Fruit fly (Drosophila melanogaster) whole organism, prepupa: ENCODE measurements around the gene thoc7.

Experiments
- Blimp-1 ChIP-seq: fragments of 200-800 bp; sonication (Bioruptor generic); optimal IDR thresholded peaks from 3 replicates; lab custom pipeline; 2017; ENCODE audit warnings: missing biosample characterization, missing genetic modification characterization, mild to moderate bottlenecking, moderate library complexity, missing genetic modification reagents
- CG10631 ChIP-seq: fragments of 200-800 bp; sonication (Bioruptor generic); optimal IDR thresholded peaks from 2 replicates; lab custom pipeline; 2016; ENCODE audit warnings: missing biosample characterization, missing genetic modification characterization
- CG10669 ChIP-seq: fragments of 200-800 bp; sonication (Bioruptor generic); optimal IDR thresholded peaks from 3 replicates; lab custom pipeline; 2018; ENCODE audit warnings: missing biosample characterization, mild to moderate bottlenecking, missing genetic modification characterization, moderate library complexity
- CG11294 ChIP-seq: fragments of 200-800 bp; sonication (Bioruptor generic); IDR thresholded peaks from 2 replicates; pipeline ENCODE4 v1.3.6; 2022; ENCODE audit warnings: missing biosample characterization, missing genetic modification characterization
- CG11762 ChIP-seq: fragments of 200-800 bp; sonication (Bioruptor generic); optimal IDR thresholded peaks from 3 replicates; lab custom pipeline; 2016; ENCODE audit warnings: missing biosample characterization, missing genetic modification characterization; ENCODE audit not compliant: insufficient read depth
- CG11902 ChIP-seq: fragments of 200-800 bp; sonication (Bioruptor generic); optimal IDR thresholded peaks from 3 replicates; lab custom pipeline; 2016; ENCODE audit warnings: missing biosample characterization, missing genetic modification characterization
- CG15336 ChIP-seq: fragments of 200-800 bp; sonication (Bioruptor generic); IDR thresholded peaks from 2 replicates; pipeline ENCODE4 v1.3.6; 2022; ENCODE audit warnings: missing biosample characterization, missing genetic modification characterization
- CG1621 ChIP-seq: fragments of 200-800 bp; sonication (Bioruptor generic); optimal IDR thresholded peaks from 3 replicates; lab custom pipeline; 2018; ENCODE audit warnings: missing biosample characterization, mild to moderate bottlenecking, missing genetic modification characterization
- CG16779 ChIP-seq: fragments of 200-800 bp; sonication (Bioruptor generic); optimal IDR thresholded peaks from 3 replicates; lab custom pipeline; 2017; ENCODE audit warnings: missing biosample characterization, mild to moderate bottlenecking, missing genetic modification characterization
- CG3032 ChIP-seq: fragments of 200-800 bp; optimal IDR thresholded peaks from 2 replicates; lab custom pipeline; 2019; ENCODE audit warnings: missing biosample characterization, mild to moderate bottlenecking, missing genetic modification characterization, moderate library complexity
- CG31627 ChIP-seq: fragments of 200-800 bp; sonication (Bioruptor generic); optimal IDR thresholded peaks from 3 replicates; lab custom pipeline; 2016; ENCODE audit warnings: missing biosample characterization, missing genetic modification characterization
- CG32006 ChIP-seq: fragments of 200-800 bp; sonication (Bioruptor generic); optimal IDR thresholded peaks from 3 replicates; lab custom pipeline; 2017; ENCODE audit warnings: missing biosample characterization, mild to moderate bottlenecking, missing genetic modification characterization
- CG34406 ChIP-seq: fragments of 200-800 bp; sonication (Bioruptor generic); optimal IDR thresholded peaks from 3 replicates; lab custom pipeline; 2016; ENCODE audit warnings: missing biosample characterization, missing genetic modification characterization
- CG3919 ChIP-seq: fragments of 200-800 bp; sonication (Bioruptor generic); optimal IDR thresholded peaks from 3 replicates; lab custom pipeline; 2016; ENCODE audit warnings: missing biosample characterization, missing genetic modification characterization
- CG6163 ChIP-seq: fragments of 200-800 bp; sonication (Bioruptor generic); IDR thresholded peaks from 3 replicates; pipeline ENCODE4 v1.3.6; 2022; ENCODE audit warnings: missing biosample characterization, missing genetic modification characterization
- CG6276 ChIP-seq: fragments of 200-800 bp; sonication (Bioruptor generic); optimal IDR thresholded peaks from 2 replicates; lab custom pipeline; 2017; ENCODE audit warnings: missing biosample characterization, mild to moderate bottlenecking, missing genetic modification characterization
- CG6792 ChIP-seq: fragments of 200-800 bp; sonication (Bioruptor generic); optimal IDR thresholded peaks from 3 replicates; lab custom pipeline; 2016; ENCODE audit warnings: missing biosample characterization, missing genetic modification characterization
- CG6808 ChIP-seq: fragments of 200-800 bp; sonication (Bioruptor generic); optimal IDR thresholded peaks from 3 replicates; lab custom pipeline; 2017; ENCODE audit warnings: missing biosample characterization, missing genetic modification characterization, mild to moderate bottlenecking, moderate library complexity, missing genetic modification reagents
- CG6854 ChIP-seq: fragments of 200-800 bp; sonication (Bioruptor generic); optimal IDR thresholded peaks from 2 replicates; lab custom pipeline; 2017; ENCODE audit warnings: missing biosample characterization, mild to moderate bottlenecking, missing genetic modification characterization
- CG7368 ChIP-seq: fragments of 200-800 bp; sonication (Bioruptor generic); optimal IDR thresholded peaks from 3 replicates; lab custom pipeline; 2016; ENCODE audit warnings: missing biosample characterization, missing genetic modification characterization
- CG8319 ChIP-seq: fragments of 200-800 bp; sonication (Bioruptor generic); optimal IDR thresholded peaks from 3 replicates; lab custom pipeline; 2016; ENCODE audit warnings: missing biosample characterization, missing genetic modification characterization
- CG8632 ChIP-seq: fragments of 200-800 bp; sonication (Bioruptor generic); optimal IDR thresholded peaks from 3 replicates; lab custom pipeline; 2016; ENCODE audit warnings: missing biosample characterization, missing genetic modification characterization
- CG9139 ChIP-seq: fragments of 200-800 bp; sonication (Bioruptor generic); optimal IDR thresholded peaks from 3 replicates; lab custom pipeline; 2017; ENCODE audit warnings: missing biosample characterization, mild to moderate bottlenecking, missing genetic modification characterization
- Eip75B ChIP-seq: fragments of 200-800 bp; sonication (Bioruptor generic); optimal IDR thresholded peaks from 3 replicates; lab custom pipeline; 2016; ENCODE audit warnings: missing biosample characterization, missing genetic modification characterization
- Eip78C ChIP-seq: fragments of 200-800 bp; sonication (Bioruptor generic); peaks from one replicate; lab custom pipeline; 2016; ENCODE audit warnings: missing biosample characterization, missing genetic modification characterization
- Ets21C ChIP-seq: fragments of 200-800 bp; sonication (Bioruptor generic); optimal IDR thresholded peaks from 3 replicates; lab custom pipeline; 2016; ENCODE audit warnings: missing biosample characterization, missing genetic modification characterization
- Ets96B ChIP-seq: fragments of 200-800 bp; optimal IDR thresholded peaks from 2 replicates; lab custom pipeline; 2019; ENCODE audit warnings: missing biosample characterization, mild to moderate bottlenecking, missing genetic modification characterization, moderate library complexity
- Hr39 ChIP-seq: fragments of 200-800 bp; sonication (Bioruptor generic); optimal IDR thresholded peaks from 2 replicates; lab custom pipeline; 2016; ENCODE audit warnings: missing biosample characterization, missing genetic modification characterization
- Lpt ChIP-seq: fragments of 200-800 bp; sonication (Bioruptor generic); optimal IDR thresholded peaks from 3 replicates; lab custom pipeline; 2016; ENCODE audit warnings: missing biosample characterization, missing genetic modification characterization
- Met ChIP-seq: fragments of 200-800 bp; sonication (Bioruptor generic); optimal IDR thresholded peaks from 3 replicates; lab custom pipeline; 2016; ENCODE audit warnings: missing biosample characterization, missing genetic modification characterization
- OdsH ChIP-seq: fragments of 200-800 bp; sonication (Bioruptor generic); optimal IDR thresholded peaks from 3 replicates; lab custom pipeline; 2016; ENCODE audit warnings: missing biosample characterization, missing genetic modification characterization
- Smox ChIP-seq: fragments of 200-800 bp; sonication (Bioruptor generic); optimal IDR thresholded peaks from 3 replicates; lab custom pipeline; 2016; ENCODE audit warnings: missing biosample characterization, missing genetic modification characterization
- Sox102F ChIP-seq: fragments of 200-800 bp; sonication (Bioruptor generic); optimal IDR thresholded peaks from 2 replicates; lab custom pipeline; 2016; ENCODE audit warnings: missing biosample characterization, mild to moderate bottlenecking, missing genetic modification characterization
- Sox14 ChIP-seq: fragments of 200-800 bp; sonication (Bioruptor generic); optimal IDR thresholded peaks from 3 replicates; lab custom pipeline; 2016; ENCODE audit warnings: missing biosample characterization, missing genetic modification characterization
- Sox15 ChIP-seq: fragments of 200-800 bp; sonication (Bioruptor generic); optimal IDR thresholded peaks from 3 replicates; lab custom pipeline; 2016; ENCODE audit warnings: missing biosample characterization, missing genetic modification characterization
- acj6 ChIP-seq: fragments of 200-800 bp; sonication (Bioruptor generic); optimal IDR thresholded peaks from 3 replicates; lab custom pipeline; 2016; ENCODE audit warnings: missing biosample characterization, missing genetic modification characterization
- eg ChIP-seq: fragments of 200-800 bp; sonication (Bioruptor generic); IDR thresholded peaks from 3 replicates; pipeline ENCODE4 v1.3.6; 2022; ENCODE audit warnings: missing biosample characterization, missing genetic modification characterization
- esn ChIP-seq: fragments of 200-800 bp; sonication (Bioruptor generic); optimal IDR thresholded peaks from 2 replicates; lab custom pipeline; 2016; ENCODE audit warnings: missing biosample characterization, mild to moderate bottlenecking, missing genetic modification characterization, moderate library complexity
- fd59A ChIP-seq: fragments of 200-800 bp; sonication (Bioruptor generic); optimal IDR thresholded peaks from 2 replicates; lab custom pipeline; 2017; ENCODE audit warnings: missing biosample characterization, mild to moderate bottlenecking, missing genetic modification characterization, missing genetic modification reagents
- fd85E ChIP-seq: fragments of 200-800 bp; sonication (Bioruptor generic); optimal IDR thresholded peaks from 3 replicates; lab custom pipeline; 2016; ENCODE audit warnings: missing biosample characterization, missing genetic modification characterization
- fkh ChIP-seq: fragments of 200-800 bp; sonication (Bioruptor generic); optimal IDR thresholded peaks from 3 replicates; lab custom pipeline; 2017; ENCODE audit warnings: missing biosample characterization, mild to moderate bottlenecking, missing genetic modification characterization, moderate library complexity
- net ChIP-seq: fragments of 200-800 bp; sonication (Bioruptor generic); optimal IDR thresholded peaks from 3 replicates; lab custom pipeline; 2016; ENCODE audit warnings: missing biosample characterization, missing genetic modification characterization
- pdm3 ChIP-seq: fragments of 200-800 bp; sonication (Bioruptor generic); optimal IDR thresholded peaks from 3 replicates; lab custom pipeline; 2016; ENCODE audit warnings: missing biosample characterization, missing genetic modification characterization
- salr ChIP-seq, 2 experiments: fragments of 200-800 bp; sonication (Bioruptor generic); optimal IDR thresholded peaks; 3 replicates each; lab custom pipeline; 2016 to 2018; ENCODE audit warnings: missing biosample characterization in 2 of 2, missing genetic modification characterization in 2 of 2, mild to moderate bottlenecking in 1 of 2
- spab ChIP-seq: fragments of 200-800 bp; sonication (Bioruptor generic); optimal IDR thresholded peaks from 2 replicates; lab custom pipeline; 2017; ENCODE audit warnings: missing biosample characterization, mild to moderate bottlenecking, missing genetic modification characterization, missing genetic modification reagents
- ss ChIP-seq, 2 experiments: fragments of 200-800 bp; sonication (Bioruptor generic); optimal IDR thresholded peaks; 2 replicates in 1 of 2; 3 replicates in 1 of 2; lab custom pipeline; 2017 to 2018; ENCODE audit warnings: mild to moderate bottlenecking in 2 of 2, missing biosample characterization in 2 of 2, missing genetic modification characterization in 2 of 2, moderate library complexity in 1 of 2
- svp ChIP-seq: fragments of 200-800 bp; sonication (Bioruptor generic); peaks from one replicate; lab custom pipeline; 2016; ENCODE audit warnings: missing biosample characterization, missing genetic modification characterization
- topi ChIP-seq: fragments of 200-800 bp; sonication (Bioruptor generic); optimal IDR thresholded peaks from 3 replicates; lab custom pipeline; 2016; ENCODE audit warnings: missing biosample characterization, missing genetic modification characterization
- vri ChIP-seq: fragments of 200-800 bp; sonication (Bioruptor generic); optimal IDR thresholded peaks from 3 replicates; lab custom pipeline; 2016; ENCODE audit warnings: missing biosample characterization, mild to moderate bottlenecking, missing genetic modification characterization

The thoc7 gene

DNA sequence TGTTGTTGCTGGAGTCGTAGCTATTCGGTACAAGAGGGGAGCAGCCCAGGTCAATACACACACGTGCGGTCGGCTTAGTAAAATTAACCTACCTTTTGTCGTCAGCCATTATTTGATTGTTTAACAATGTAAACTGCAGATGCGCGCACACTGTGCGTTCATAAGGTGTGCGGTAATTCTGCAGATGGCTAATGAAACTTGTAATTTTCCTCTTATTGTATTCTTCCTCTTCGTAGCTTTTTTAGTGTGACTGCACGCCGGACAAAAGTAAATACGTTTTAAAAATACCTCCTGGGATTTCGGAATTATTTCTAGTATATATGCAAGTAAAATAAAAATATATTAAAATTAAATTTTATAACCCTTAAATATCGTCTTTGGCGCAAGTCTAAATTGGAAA, 1.3 kb downstream of the thoc7 start, which contains the start of gene Prp4k:
Gene Prp4k (minus strand): TSS at position 258 of the 400 bp plus-strand sequence.
- TF ChIP-seq CG15336, result peak; percentile 27; the same call in 1 of the 2 replicates
- TF ChIP-seq CG3032 (tag; lab: Kevin White, UChicago), result peak; percentile 20
- no peak for TF ChIP-seq vri (GFP tag; lab: Kevin White, UChicago)

DNA sequence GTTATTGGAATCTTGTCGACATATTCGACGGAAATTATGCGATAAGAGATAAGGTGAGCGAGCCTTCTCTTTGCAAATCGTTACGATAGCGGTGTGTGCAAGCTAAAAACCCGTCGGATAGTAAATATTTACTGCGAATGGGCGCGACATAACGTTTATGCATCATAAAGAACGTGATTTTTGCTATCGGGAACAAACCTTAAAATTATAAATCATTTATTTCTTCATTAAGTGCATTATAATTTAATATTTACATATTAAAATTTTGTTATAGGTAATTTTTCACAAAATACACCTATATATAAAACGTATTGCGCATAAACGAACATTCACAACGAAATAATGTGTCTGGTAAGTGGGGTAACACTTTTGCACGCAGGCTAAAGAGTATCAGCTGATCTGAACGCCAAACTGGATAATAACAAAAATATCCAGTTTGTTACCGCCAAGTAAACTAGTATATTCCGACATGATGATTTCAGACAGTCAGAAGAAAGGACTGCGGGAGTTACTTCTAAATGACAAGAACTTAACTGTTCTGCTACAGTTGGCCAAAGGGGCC, 6.7 kb downstream of the thoc7 start, which contains the start of the genes Gk1 and CG13876:
Gene Gk1 (minus strand): TSS at position 122 of the 562 bp plus-strand sequence.
Gene CG13876 (plus strand): TSS at position 412 of the 562 bp plus-strand sequence.
- TF ChIP-seq CG3919 (GFP tag; lab: Kevin White, UChicago), result peak; percentile 94
- TF ChIP-seq Ets21C, result no peak
- peak; percentile 95 for TF ChIP-seq CG6276 (GFP tag; lab: Kevin White, UChicago)
- TF ChIP-seq OdsH (GFP tag; lab: Kevin White, UChicago), result no peak
- peak; percentile 92 for TF ChIP-seq vri (GFP tag; lab: Kevin White, UChicago)
- TF ChIP-seq CG8319 (GFP tag; lab: Kevin White, UChicago), result no peak
- TF ChIP-seq CG3032 (tag; lab: Kevin White, UChicago), result peak; percentile 98
- TF ChIP-seq spab (GFP tag; lab: Kevin White, UChicago), result peak; percentile 90
- TF ChIP-seq pdm3, result no peak
- TF ChIP-seq CG6163 (GFP tag; lab: Robert Waterston, UW), result peak; percentile 97
- peak; percentile 96 for TF ChIP-seq CG10631
- TF ChIP-seq eg (GFP tag; lab: Robert Waterston, UW), result peak; percentile 98
- peak; percentile 42 for TF ChIP-seq fd85E (GFP tag; lab: Kevin White, UChicago)
- peak; percentile 99 for TF ChIP-seq fkh (GFP tag; lab: Kevin White, UChicago)
- no peak for TF ChIP-seq Hr39
- peak; percentile 73 for TF ChIP-seq CG11902
- TF ChIP-seq svp (GFP tag; lab: Kevin White, UChicago), result peak; percentile 96
- TF ChIP-seq topi, result peak; percentile 91
- peak; percentile 84 for TF ChIP-seq Blimp-1 (GFP tag; lab: Kevin White, UChicago)
- no peak for TF ChIP-seq Smox (GFP tag; lab: Kevin White, UChicago)
- peak; percentile 98 for TF ChIP-seq Eip78C
- TF ChIP-seq CG16779 (tag; lab: Kevin White, UChicago), result peak; percentile 95
- TF ChIP-seq CG9139 (GFP tag; lab: Kevin White, UChicago), result peak; percentile 96
- TF ChIP-seq ss (GFP tag; optimal IDR thresholded peaks at IDR 0.05; lab: Kevin White, UChicago), result peak; percentile 95 to 97
- peak; percentile 91 for TF ChIP-seq CG11762 (GFP tag; lab: Kevin White, UChicago)
- peak; percentile 97 for TF ChIP-seq CG34406
- TF ChIP-seq esn (GFP tag; lab: Kevin White, UChicago), result peak; percentile 93
- no peak for TF ChIP-seq Met (GFP tag; lab: Kevin White, UChicago)
- peak; percentile 94 for TF ChIP-seq CG10669 (GFP tag; lab: Kevin White, UChicago)
- TF ChIP-seq acj6 (GFP tag; lab: Kevin White, UChicago), result peak; percentile 96
- TF ChIP-seq CG11294 (GFP tag; lab: Robert Waterston, UW), result peak; percentile 89
- no peak for TF ChIP-seq CG7368
- peak; percentile 96 for TF ChIP-seq CG32006
- TF ChIP-seq Lpt (GFP tag; lab: Kevin White, UChicago), result peak; percentile 94
- TF ChIP-seq Sox102F (GFP tag; lab: Kevin White, UChicago), result no peak
- no peak for TF ChIP-seq Eip75B
- TF ChIP-seq CG8632, result peak; percentile 96
- peak; percentile 83 for TF ChIP-seq Sox15
- TF ChIP-seq CG6808 (GFP tag; lab: Kevin White, UChicago), result no peak
- TF ChIP-seq Ets96B (tag; lab: Kevin White, UChicago), result peak; percentile 98
- TF ChIP-seq salr (GFP tag; optimal IDR thresholded peaks at IDR 0.05; lab: Kevin White, UChicago), result peak in 1 of 2 experiments; percentile 89
- peak; percentile 92 for TF ChIP-seq CG1621
- peak; percentile 94 for TF ChIP-seq net (GFP tag; lab: Kevin White, UChicago)
- TF ChIP-seq CG6792, result peak; percentile 92
- peak; percentile 85 for TF ChIP-seq fd59A (GFP tag; lab: Kevin White, UChicago)
- peak; percentile 75 for TF ChIP-seq CG31627
- TF ChIP-seq Sox14 (GFP tag; lab: Kevin White, UChicago), result peak; percentile 90
- peak; percentile 90 for TF ChIP-seq CG6854
